Worm (Caenorhabditis elegans) whole organism, L4 larva: ENCODE data around the gene B0250.18.

ENCODE experiments used
- ama-1 ChIP-seq: fragments of 150-350 bp; optimal IDR thresholded peaks from 2 replicates; lab custom pipeline; 2014; ENCODE audit warnings: inconsistent platforms, mixed read lengths
- duxl-1 ChIP-seq: sonication (generic microtip); optimal IDR thresholded peaks from 2 replicates; lab custom pipeline; 2016; ENCODE audit warnings: mild to moderate bottlenecking, missing genetic modification characterization, moderate library complexity, missing compliant biosample characterization; ENCODE audit not compliant: poor library complexity
- fos-1 ChIP-seq: fragments of 150-350 bp; optimal IDR thresholded peaks from 2 replicates; lab custom pipeline; 2014; ENCODE audit warnings: missing biosample characterization, missing genetic modification characterization
- hmg-1.1 ChIP-seq: fragments of 200-800 bp; sonication (Bioruptor generic); IDR thresholded peaks from 2 replicates; pipeline ENCODE4 v1.3.6; 2022; ENCODE audit warnings: missing genetic modification reagents, missing genetic modification characterization, missing compliant biosample characterization
- jun-1 ChIP-seq: fragments of 150-350 bp; optimal IDR thresholded peaks from 2 replicates; lab custom pipeline; 2014; ENCODE audit warnings: missing biosample characterization, missing genetic modification reagents, missing genetic modification characterization

DNA sequence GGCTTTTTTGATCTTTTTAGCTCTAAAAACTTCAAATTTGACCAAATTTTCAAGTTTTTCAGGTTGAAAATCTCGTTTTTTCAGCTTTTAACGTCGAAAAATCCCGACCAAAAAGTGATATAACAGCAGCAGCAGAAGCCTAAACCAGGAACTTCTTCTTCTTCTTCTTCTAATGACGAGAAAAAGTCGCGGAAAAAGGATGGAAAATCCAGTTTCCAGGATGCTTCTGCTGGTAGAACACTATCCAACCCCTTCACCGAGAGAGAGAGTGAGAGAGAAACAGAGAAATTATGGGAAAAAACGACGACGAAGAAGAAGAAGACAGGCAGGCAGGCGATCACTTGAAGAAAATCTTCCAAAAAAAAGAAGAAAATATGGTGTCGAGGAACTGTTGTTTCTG, 53.9 kb downstream of the B0250.18 start:
- no peak for TF ChIP-seq jun-1
- TF ChIP-seq ama-1 (lab: Kevin White, UChicago) = no peak
- TF ChIP-seq duxl-1 = no peak
- no peak for TF ChIP-seq fos-1 (tag; lab: Kevin White, UChicago)
- TF ChIP-seq hmg-1.1 (GFP tag; lab: Robert Waterston, UW) = no peak
